Worm (Caenorhabditis elegans): ENCODE measurements around the gene lips-10.
A peak's percentile ranks its signal among the peaks of the same experiment; 100 is the strongest.

Gene lips-10

DNA sequence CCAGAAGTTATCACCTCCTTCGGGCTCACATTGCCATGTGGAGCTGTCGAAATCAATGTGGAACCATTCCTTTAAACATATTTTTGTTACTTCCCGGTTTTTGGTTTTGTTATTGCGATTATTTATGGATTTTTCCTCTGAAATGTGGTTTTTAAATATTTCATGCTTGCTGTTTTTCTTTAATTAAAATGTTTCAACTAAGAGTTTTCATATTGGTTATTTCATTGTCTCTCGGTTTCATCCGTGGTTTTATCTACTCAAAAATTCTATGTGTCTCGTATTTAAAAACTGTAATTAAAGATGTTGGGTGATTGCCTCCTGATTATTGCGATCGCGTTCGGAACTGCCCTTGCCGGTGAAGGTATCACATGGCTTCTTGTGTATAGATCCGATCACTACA, 27.9 kb downstream of the lips-10 start, which contains the start of gene F22B5.10:
Gene F22B5.10, plus strand, starts transcription at position 301 of the 400 bp plus-strand sequence.
- no peak for TF ChIP-seq F33H1.4 (GFP tag; IDR thresholded peaks at IDR 0.05)
- TF ChIP-seq snpc-3.4 (tag; optimal IDR thresholded peaks at IDR 0.05), result peak; percentile 20
- no peak for TF ChIP-seq nhr-27 (tag; optimal IDR thresholded peaks at IDR 0.05)

DNA sequence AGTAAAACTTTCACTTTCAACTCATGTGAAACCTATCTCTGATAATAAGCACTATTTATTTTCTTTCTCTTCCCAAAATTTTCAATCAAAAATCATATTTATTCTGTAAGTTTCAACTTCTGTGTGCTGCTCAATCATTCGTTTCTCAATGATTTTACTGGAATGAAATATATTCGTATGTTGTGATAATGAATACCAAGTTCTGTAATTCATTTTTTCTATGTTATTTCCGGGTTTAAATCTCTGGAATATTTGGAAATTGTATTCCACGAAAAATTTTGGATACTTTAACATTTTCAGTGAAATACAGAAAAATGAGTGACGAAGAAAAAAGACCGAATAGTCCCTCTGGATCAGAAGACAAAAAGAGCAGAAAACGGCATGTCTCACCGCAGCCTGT, 28.8 kb downstream of the lips-10 start, which contains the start of gene M05D6.2:
Gene M05D6.2, plus strand, starts transcription at position 301 of the 400 bp plus-strand sequence.
- no peak for TF ChIP-seq ceh-79 (tag; optimal IDR thresholded peaks at IDR 0.05)
- no peak for TF ChIP-seq hlh-12 (tag; optimal IDR thresholded peaks at IDR 0.05)
- no peak for TF ChIP-seq hlh-26 (GFP tag; conservative IDR thresholded peaks at IDR 0.05)
- TF ChIP-seq egl-44 (GFP tag; IDR thresholded peaks at IDR 0.05), result no peak
- TF ChIP-seq hsf-1 (GFP tag; IDR thresholded peaks at IDR 0.05), result 0 out of 2 replicates have a peak, but pooled peaks have one; percentile 50
- TF ChIP-seq him-1 (tag; optimal IDR thresholded peaks at IDR 0.05), result no peak
- TF ChIP-seq F55B11.4 (tag; optimal IDR thresholded peaks at IDR 0.05; ENCODE audit: borderline replicate concordance, insufficient read depth), result no peak
- no peak for TF ChIP-seq unc-62 (GFP tag; optimal IDR thresholded peaks at IDR 0.05)

DNA sequence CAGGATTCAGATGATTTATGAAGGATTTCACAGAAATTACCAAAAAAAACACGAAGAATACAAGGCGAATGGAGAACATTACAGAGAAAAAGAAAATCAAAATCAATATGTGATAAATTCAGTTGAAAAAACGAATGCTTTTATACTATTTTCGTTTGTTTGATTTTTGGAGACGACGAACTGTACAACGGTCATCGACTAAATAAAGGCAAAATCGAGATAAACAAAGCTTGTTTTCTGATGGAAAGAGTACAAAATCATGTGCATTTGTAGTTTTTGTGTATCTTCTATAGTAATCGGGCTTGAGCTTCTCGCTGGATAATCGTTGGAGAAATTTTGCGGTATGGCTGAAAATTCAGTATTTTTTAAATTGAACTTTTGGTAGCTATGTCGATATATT, 32.2 kb downstream of the lips-10 start, which contains the start of gene M05D6.8:
Gene M05D6.8, minus strand, starts transcription at position 101 of the 400 bp plus-strand sequence.
- TF ChIP-seq ceh-58 (GFP tag; IDR thresholded peaks at IDR 0.05), result no peak
- no peak for TF ChIP-seq xnd-1 (tag; optimal IDR thresholded peaks at IDR 0.05)
- no peak for TF ChIP-seq Y67H2A.10 (GFP tag; conservative IDR thresholded peaks at IDR 0.05)
- no peak for TF ChIP-seq ztf-6 (GFP tag; IDR thresholded peaks at IDR 0.05)
- no peak for TF ChIP-seq nhr-179 (tag; optimal IDR thresholded peaks at IDR 0.05)
- TF ChIP-seq hmg-20 (GFP tag; IDR thresholded peaks at IDR 0.05), result no peak
- no peak for TF ChIP-seq egl-44 (GFP tag; IDR thresholded peaks at IDR 0.05)
- no peak for TF ChIP-seq egl-18 (GFP tag; IDR thresholded peaks at IDR 0.05)
- no peak for TF ChIP-seq Y56A3A.18 (GFP tag; IDR thresholded peaks at IDR 0.05)
- TF ChIP-seq let-607 (tag; optimal IDR thresholded peaks at IDR 0.05), result no peak
- TF ChIP-seq snpc-1.1 (tag; optimal IDR thresholded peaks at IDR 0.05; ENCODE audit: insufficient read depth), result no peak
- TF ChIP-seq hlh-12 (tag; optimal IDR thresholded peaks at IDR 0.05), result no peak
- TF ChIP-seq F55B11.4 (tag; optimal IDR thresholded peaks at IDR 0.05; ENCODE audit: borderline replicate concordance, insufficient read depth), result no peak

DNA sequence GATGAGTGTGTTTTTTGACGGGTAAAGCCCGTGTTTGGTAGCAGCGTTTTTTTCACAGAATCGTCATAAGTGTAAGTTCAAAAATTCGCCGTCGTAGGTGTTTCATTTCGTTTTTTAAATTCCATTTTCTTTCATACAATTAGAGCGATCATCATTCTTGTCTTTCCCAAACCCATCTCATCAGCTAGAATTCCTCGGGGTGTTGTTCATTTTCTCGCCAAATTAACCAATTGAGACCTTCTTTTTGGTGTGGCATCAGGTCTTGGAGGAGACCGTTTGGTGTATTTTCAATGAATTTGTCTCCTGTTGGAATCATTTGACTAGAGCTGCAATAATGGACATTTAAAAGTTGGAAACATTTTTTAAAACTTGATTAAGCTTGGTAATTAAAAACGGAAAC, 33.9 kb downstream of the lips-10 start:
- TF ChIP-seq F23B12.7 (tag; optimal IDR thresholded peaks at IDR 0.05; ENCODE audit: insufficient read depth) (no peak), lin-54 (GFP tag; optimal IDR thresholded peaks at IDR 0.05) (no peak), die-1 (tag; optimal IDR thresholded peaks at IDR 0.05) (no peak), egl-18 (GFP tag; IDR thresholded peaks at IDR 0.05) (no peak), hlh-26 (GFP tag; conservative IDR thresholded peaks at IDR 0.05) (no peak), aptf-2 (GFP tag; conservative IDR thresholded peaks at IDR 0.05) (no peak), ccch-3 (GFP tag; optimal IDR thresholded peaks at IDR 0.05) (no peak), ceh-58 (GFP tag; IDR thresholded peaks at IDR 0.05) (no peak), sdz-38 (tag; optimal IDR thresholded peaks at IDR 0.05) (no peak), dpl-1 (GFP tag; optimal IDR thresholded peaks at IDR 0.05) (no peak), mel-28 (tag; optimal IDR thresholded peaks at IDR 0.05; ENCODE audit: borderline replicate concordance) (no peak), K11D2.4 (GFP tag; IDR thresholded peaks at IDR 0.05) (no peak), Y67H2A.10 (GFP tag; conservative IDR thresholded peaks at IDR 0.05) (no peak), F49E8.2 (tag; optimal IDR thresholded peaks at IDR 0.05; ENCODE audit: insufficient read depth) (no peak), fkh-3 (tag; optimal IDR thresholded peaks at IDR 0.05) (no peak)
